Worm (Caenorhabditis elegans) whole organism, mixed stage, embryonic: ENCODE measurements around the gene C14A11.5.

ENCODE experiments used
- ceh-39 ChIP-seq: fragments of 150-350 bp; optimal IDR thresholded peaks from 2 replicates; lab custom pipeline; 2014; ENCODE audit warnings: missing biosample characterization, missing genetic modification characterization
- elt-1 ChIP-seq: sonication (generic microtip); optimal IDR thresholded peaks from 2 replicates; lab custom pipeline; 2017; ENCODE audit warnings: missing genetic modification characterization, mild to moderate bottlenecking, missing compliant biosample characterization, antibody characterized with exemption, moderate library complexity, borderline replicate concordance; ENCODE audit not compliant: insufficient read depth
- lsy-2 ChIP-seq: fragments of 150-350 bp; optimal IDR thresholded peaks from 2 replicates; lab custom pipeline; 2014; ENCODE audit warnings: missing biosample characterization, missing genetic modification characterization
- nhr-76 ChIP-seq: sonication (generic microtip); optimal IDR thresholded peaks from 2 replicates; lab custom pipeline; 2017; ENCODE audit warnings: missing biosample characterization, missing genetic modification characterization
- ztf-11 ChIP-seq: fragments of 150-350 bp; optimal IDR thresholded peaks from 2 replicates; lab custom pipeline; 2014; ENCODE audit warnings: missing biosample characterization, missing genetic modification characterization

- TF ChIP-seq ztf-11 (no peak), elt-1 (tag; lab: Kevin White, UChicago) (no peak), nhr-76 (tag; lab: Kevin White, UChicago) (no peak), lsy-2 (tag; lab: Kevin White, UChicago) (no peak), ceh-39 (tag; lab: Kevin White, UChicago) (no peak)
Measured at ce11 chrX:2769685-2770084, 37.6 kb downstream of the C14A11.5 start, which contains the start of gene F55F1.2.
